Fruit fly (Drosophila melanogaster): ENCODE data around the gene CG11458.

- no peak for TF ChIP-seq CTCF (optimal IDR thresholded peaks at IDR 0.05)
- no peak for TF ChIP-seq CG8478 (optimal IDR thresholded peaks at IDR 0.05)
Observed at dm6 chr3L:20927526-20927925, 21.9 kb downstream of the CG11458 start, which contains the start of gene CG10589.
